Worm (Caenorhabditis elegans) whole organism, L4/young adult: ENCODE measurements around the gene nhr-35.

ENCODE experiments used
- W03F9.2 ChIP-seq: fragments of 150-350 bp; optimal IDR thresholded peaks from 2 replicates; lab custom pipeline; 2014; ENCODE audit warnings: missing biosample characterization, missing genetic modification characterization
- dao-5 ChIP-seq: sonication (generic microtip); optimal IDR thresholded peaks from 2 replicates; lab custom pipeline; 2016; ENCODE audit warnings: missing genotype, missing genetic modification characterization, moderate library complexity, missing compliant biosample characterization
- him-1 ChIP-seq: sonication (generic microtip); optimal IDR thresholded peaks from 2 replicates; lab custom pipeline; 2016; ENCODE audit warnings: missing genotype, missing genetic modification reagents, missing genetic modification characterization, missing compliant biosample characterization

DNA sequence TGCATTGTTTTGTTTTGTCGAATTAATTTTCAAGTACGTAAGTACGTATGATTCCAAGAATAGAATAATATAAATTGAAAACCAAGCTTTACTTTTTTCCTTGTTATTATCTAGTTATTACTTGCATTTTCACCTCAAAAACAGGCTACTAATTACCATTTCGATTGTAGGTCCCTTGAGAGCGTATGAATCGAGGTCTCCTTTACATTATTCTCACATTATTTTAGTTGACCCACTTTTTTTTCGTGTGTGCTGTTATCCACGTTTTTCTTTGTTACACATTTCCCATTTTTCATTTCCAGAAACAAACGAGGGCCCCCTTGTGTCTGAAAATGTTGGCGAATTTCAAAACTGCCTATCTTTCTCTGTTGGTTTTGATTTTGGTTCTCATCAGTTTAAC, 29.4 kb downstream of the nhr-35 start, which contains the start of gene C05E11.6:
- no peak for TF ChIP-seq dao-5 (tag; lab: Kevin White, UChicago)
- TF ChIP-seq him-1 (tag; lab: Kevin White, UChicago) = no peak
- TF ChIP-seq W03F9.2 = no peak
